Fruit fly (Drosophila melanogaster) whole organism, embryonic: ENCODE results near the gene CG13457.

Experiments used
- Atf3 ChIP-seq: fragments of 200-800 bp; sonication (Bioruptor generic); optimal IDR thresholded peaks from 3 replicates; lab custom pipeline; 2016; ENCODE audit warnings: missing biosample characterization, missing genetic modification characterization
- Awh ChIP-seq: fragments of 200-800 bp; sonication (Bioruptor generic); IDR thresholded peaks from 2 replicates; pipeline ENCODE4, ENCODE4 v1.3.6; 2022; ENCODE audit warnings: missing biosample characterization, missing genetic modification characterization
- CG11560 ChIP-seq: fragments of 200-800 bp; sonication (Bioruptor generic); IDR thresholded peaks from 3 replicates; pipeline ENCODE4 v1.3.6; 2022; ENCODE audit warnings: missing biosample characterization, missing genetic modification characterization
- CG14667 ChIP-seq: fragments of 200-800 bp; sonication (Bioruptor generic); IDR thresholded peaks from 2 replicates; pipeline ENCODE4 v1.3.6; 2022; ENCODE audit warnings: missing biosample characterization, missing genetic modification characterization
- CG16779 ChIP-seq: fragments of 200-800 bp; sonication (Bioruptor generic); IDR thresholded peaks from 2 replicates; pipeline ENCODE4 v1.3.6; 2022; ENCODE audit warnings: missing biosample characterization, missing genetic modification characterization
- CG17361 ChIP-seq: fragments of 200-800 bp; sonication (Bioruptor generic); IDR thresholded peaks from 3 replicates; pipeline ENCODE4 v1.3.6; 2022; ENCODE audit warnings: missing biosample characterization, missing genetic modification characterization
- CG18011 ChIP-seq: fragments of 200-800 bp; sonication (Bioruptor generic); optimal IDR thresholded peaks from 2 replicates; lab custom pipeline; 2017; ENCODE audit warnings: missing biosample characterization, missing genetic modification characterization, mild to moderate bottlenecking, moderate library complexity, missing genotype
- CG18476 ChIP-seq: fragments of 200-800 bp; sonication (Bioruptor generic); optimal IDR thresholded peaks from 2 replicates; lab custom pipeline; 2016; ENCODE audit warnings: missing biosample characterization, mild to moderate bottlenecking, missing genetic modification characterization
- CG31224 ChIP-seq: fragments of 200-800 bp; sonication (Bioruptor generic); IDR thresholded peaks from 2 replicates; pipeline ENCODE4 v1.3.6; 2022; ENCODE audit warnings: missing biosample characterization, missing genetic modification characterization
- CG3163 ChIP-seq: fragments of 200-800 bp; sonication (Bioruptor generic); optimal IDR thresholded peaks from 3 replicates; lab custom pipeline; 2016; ENCODE audit warnings: missing biosample characterization, missing genetic modification characterization
- CG33213 ChIP-seq: fragments of 200-800 bp; sonication (Bioruptor generic); optimal IDR thresholded peaks from 3 replicates; lab custom pipeline; 2016; ENCODE audit warnings: missing biosample characterization, missing genetic modification characterization
- CG34376 ChIP-seq: fragments of 200-800 bp; sonication (Bioruptor generic); optimal IDR thresholded peaks from 2 replicates; lab custom pipeline; 2018; ENCODE audit warnings: missing biosample characterization, mild to moderate bottlenecking, missing genetic modification characterization
- CG42726 ChIP-seq: fragments of 200-800 bp; sonication (Bioruptor generic); IDR thresholded peaks from 2 replicates; pipeline ENCODE4 v1.3.6; 2022; ENCODE audit warnings: missing biosample characterization, missing genetic modification characterization; ENCODE audit not compliant: partially characterized antibody
- CG4854 ChIP-seq: fragments of 200-800 bp; sonication (Bioruptor generic); optimal IDR thresholded peaks from 2 replicates; lab custom pipeline; 2016; ENCODE audit warnings: missing biosample characterization, missing genetic modification characterization, inconsistent platforms
- CG5245 ChIP-seq: fragments of 200-800 bp; sonication (Bioruptor generic); optimal IDR thresholded peaks from 3 replicates; lab custom pipeline; 2016; ENCODE audit warnings: missing biosample characterization, missing genetic modification characterization
- CG6689 ChIP-seq: fragments of 200-800 bp; sonication (Bioruptor generic); IDR thresholded peaks from 2 replicates; pipeline ENCODE4 v1.3.6; 2022; ENCODE audit warnings: missing biosample characterization, missing genetic modification characterization
- CG7786 ChIP-seq: fragments of 200-800 bp; sonication (Bioruptor generic); optimal IDR thresholded peaks from 2 replicates; lab custom pipeline; 2016; ENCODE audit warnings: missing biosample characterization, missing genetic modification characterization
- CG9932 ChIP-seq: fragments of 200-800 bp; sonication (Bioruptor generic); IDR thresholded peaks from 2 replicates; pipeline ENCODE4 v1.3.6; 2022; ENCODE audit warnings: missing biosample characterization, missing genetic modification characterization
- CHES-1-like ChIP-seq: fragments of 200-800 bp; sonication (Bioruptor generic); optimal IDR thresholded peaks from 2 replicates; lab custom pipeline; 2016; ENCODE audit warnings: missing biosample characterization, missing genetic modification characterization
- Chrac-16 ChIP-seq: fragments of 200-800 bp; sonication (Bioruptor generic); optimal IDR thresholded peaks from 3 replicates; lab custom pipeline; 2016; ENCODE audit warnings: missing biosample characterization, missing genetic modification characterization
- HHEX ChIP-seq: fragments of 200-800 bp; sonication (Bioruptor generic); optimal IDR thresholded peaks from 3 replicates; lab custom pipeline; 2017; ENCODE audit warnings: missing biosample characterization, mild to moderate bottlenecking, missing genetic modification characterization, missing genetic modification reagents
- MTF-1 ChIP-seq: fragments of 200-800 bp; sonication (Bioruptor generic); optimal IDR thresholded peaks from 2 replicates; lab custom pipeline; 2018; ENCODE audit warnings: missing biosample characterization, mild to moderate bottlenecking, missing genetic modification characterization, borderline replicate concordance
- Nf-YA ChIP-seq: fragments of 200-800 bp; sonication (Bioruptor generic); IDR thresholded peaks from 2 replicates; pipeline ENCODE4 v1.3.6; 2022; ENCODE audit warnings: missing biosample characterization, missing genetic modification characterization
- Sry-β ChIP-seq: fragments of 200-800 bp; sonication (Bioruptor generic); optimal IDR thresholded peaks from 2 replicates; lab custom pipeline; 2018; ENCODE audit warnings: missing biosample characterization, mild to moderate bottlenecking, missing genetic modification characterization, moderate library complexity
- Trl ChIP-seq, 3 experiments: fragments of >200 bp in 2 of 3; fragments of 200-800 bp in 1 of 3; sonication (Bioruptor generic) in 1 of 3; optimal IDR thresholded peaks; 2 replicates in 1 of 3; 3 replicates in 2 of 3; lab custom pipeline; 2016 to 2017; ENCODE audit warnings: missing biosample characterization in 1 of 3, missing genetic modification characterization in 1 of 3
- amos ChIP-seq: fragments of 200-800 bp; sonication (Bioruptor generic); IDR thresholded peaks from 2 replicates; pipeline ENCODE4 v1.3.6; 2022; ENCODE audit warnings: missing biosample characterization, missing genetic modification characterization; ENCODE audit not compliant: partially characterized antibody
- ara ChIP-seq: fragments of 200-800 bp; sonication (Bioruptor generic); IDR thresholded peaks from 2 replicates; pipeline ENCODE4 v1.3.6; 2022; ENCODE audit warnings: missing biosample characterization, missing genetic modification characterization
- cad ChIP-seq: fragments of >200 bp; optimal IDR thresholded peaks from 2 replicates; lab custom pipeline; 2017; ENCODE audit warnings: missing biosample characterization, missing genetic modification characterization
- ci ChIP-seq: fragments of 200-800 bp; sonication (Bioruptor generic); IDR thresholded peaks from 3 replicates; pipeline ENCODE4 v1.3.6; 2022; ENCODE audit warnings: missing biosample characterization, missing genetic modification characterization
- exex ChIP-seq: fragments of 200-800 bp; sonication (Bioruptor generic); optimal IDR thresholded peaks from 4 replicates; lab custom pipeline; 2018; ENCODE audit warnings: missing biosample characterization, mild to moderate bottlenecking, missing genetic modification characterization, moderate library complexity
- fu2 ChIP-seq: fragments of 200-800 bp; sonication (Bioruptor generic); optimal IDR thresholded peaks from 2 replicates; lab custom pipeline; 2016; ENCODE audit warnings: missing biosample characterization, missing genetic modification characterization
- gce ChIP-seq: fragments of 200-800 bp; sonication (Bioruptor generic); IDR thresholded peaks from 3 replicates; pipeline ENCODE4 v1.3.6; 2022; ENCODE audit warnings: missing biosample characterization, missing genetic modification characterization
- gt ChIP-seq: fragments of 200-800 bp; sonication (Bioruptor generic); IDR thresholded peaks from 2 replicates; pipeline ENCODE4 v1.3.6; 2022; ENCODE audit warnings: missing biosample characterization, missing genetic modification characterization
- insv ChIP-seq, 2 experiments: fragments of 200-800 bp; sonication (Bioruptor generic); optimal IDR thresholded peaks; 3 replicates each; lab custom pipeline; 2016 to 2018; ENCODE audit warnings: missing biosample characterization in 2 of 2, missing genetic modification characterization in 2 of 2
- kah ChIP-seq: fragments of 200-800 bp; sonication (Bioruptor generic); optimal IDR thresholded peaks from 2 replicates; lab custom pipeline; 2018; ENCODE audit warnings: missing biosample characterization, mild to moderate bottlenecking, missing genetic modification characterization
- lola ChIP-seq, 3 experiments: fragments of >200 bp in 2 of 3; fragments of 200-800 bp in 1 of 3; sonication (Bioruptor generic) in 1 of 3; optimal IDR thresholded peaks; 2 replicates each; lab custom pipeline; 2017 to 2019; ENCODE audit warnings: missing biosample characterization in 3 of 3, missing genetic modification characterization in 3 of 3, mild to moderate bottlenecking in 1 of 3, moderate library complexity in 1 of 3
- mam ChIP-seq: fragments of 200-800 bp; sonication (Bioruptor generic); optimal IDR thresholded peaks from 3 replicates; lab custom pipeline; 2016; ENCODE audit warnings: missing biosample characterization, missing genetic modification characterization
- nerfin-1 ChIP-seq: fragments of 200-800 bp; sonication (Bioruptor generic); optimal IDR thresholded peaks from 3 replicates; lab custom pipeline; 2019; ENCODE audit warnings: missing biosample characterization, mild to moderate bottlenecking, missing genetic modification characterization, moderate library complexity
- phol ChIP-seq: fragments of 200-800 bp; sonication (Bioruptor generic); optimal IDR thresholded peaks from 3 replicates; lab custom pipeline; 2018; ENCODE audit warnings: missing biosample characterization, mild to moderate bottlenecking, missing genetic modification characterization, moderate library complexity
- row ChIP-seq: fragments of 200-800 bp; sonication (Bioruptor generic); IDR thresholded peaks from 3 replicates; pipeline ENCODE4 v1.3.6; 2022; ENCODE audit warnings: missing biosample characterization, missing genetic modification characterization
- schlank ChIP-seq: fragments of 200-800 bp; sonication (Bioruptor generic); optimal IDR thresholded peaks from 2 replicates; lab custom pipeline; 2018; ENCODE audit warnings: missing biosample characterization, mild to moderate bottlenecking, missing genetic modification characterization
- scrt ChIP-seq: fragments of 200-800 bp; sonication (Bioruptor generic); optimal IDR thresholded peaks from 2 replicates; lab custom pipeline; 2018; ENCODE audit warnings: missing biosample characterization, mild to moderate bottlenecking, missing genetic modification characterization, moderate library complexity
- sisA ChIP-seq: fragments of 200-800 bp; sonication (Bioruptor generic); IDR thresholded peaks from 2 replicates; pipeline ENCODE4 v1.3.6; 2022; ENCODE audit warnings: missing biosample characterization, missing genetic modification characterization
- tgo ChIP-seq: fragments of 200-800 bp; sonication (Bioruptor generic); IDR thresholded peaks from 3 replicates; pipeline ENCODE4 v1.3.6; 2022; ENCODE audit warnings: missing biosample characterization, missing genetic modification characterization
- trem ChIP-seq: fragments of 200-800 bp; optimal IDR thresholded peaks from 3 replicates; lab custom pipeline; 2019; ENCODE audit warnings: missing biosample characterization, mild to moderate bottlenecking, missing genetic modification characterization, moderate library complexity
- usp ChIP-seq: fragments of >200 bp; optimal IDR thresholded peaks from 2 replicates; lab custom pipeline; 2017; ENCODE audit warnings: missing biosample characterization, missing genetic modification characterization
- zfh1 ChIP-seq: fragments of 200-800 bp; sonication (Bioruptor generic); IDR thresholded peaks from 3 replicates; pipeline ENCODE4 v1.3.6; 2022; ENCODE audit warnings: missing biosample characterization, missing genetic modification characterization
- zfh2 ChIP-seq: fragments of 200-800 bp; sonication (Bioruptor generic); optimal IDR thresholded peaks from 2 replicates; lab custom pipeline; 2016; ENCODE audit warnings: missing biosample characterization, missing genetic modification characterization

Gene CG13457

dm6 chr3L:15141118-15142003 lies 10.2 kb upstream of the CG13457 start (continued):
- peak; percentile 24 for TF ChIP-seq Chrac-16 (GFP tag; lab: Kevin White, UChicago)
- TF ChIP-seq scrt = peak; percentile 51
- TF ChIP-seq exex (tag; lab: Kevin White, UChicago) = no peak
- TF ChIP-seq sisA (GFP tag; lab: Robert Waterston, UW) = no peak; the same call in none of the 2 replicates
- no peak for TF ChIP-seq CG34376
- TF ChIP-seq trem = peak; percentile 5
- TF ChIP-seq kah = peak; percentile 0
- no peak for TF ChIP-seq Awh
- 0 out of 3 replicates have a peak, but pooled peaks have one; percentile 23 for TF ChIP-seq tgo (GFP tag; lab: Robert Waterston, UW)
- no peak for TF ChIP-seq Nf-YA (GFP tag; lab: Robert Waterston, UW)
- 0 out of 3 replicates have a peak, but pooled peaks have one; percentile 24 for TF ChIP-seq gce (GFP tag; lab: Robert Waterston, UW)
- no peak for TF ChIP-seq nerfin-1 (tag; lab: Kevin White, UChicago)
- TF ChIP-seq mam (GFP tag; lab: Kevin White, UChicago) = peak; percentile 9
- no peak for TF ChIP-seq CG33213 (GFP tag; lab: Kevin White, UChicago)
- TF ChIP-seq ci (GFP tag; lab: Robert Waterston, UW) = peak; percentile 22; the same call in 2 of the 3 replicates
- peak; percentile 96 for TF ChIP-seq Sry-β (GFP tag; lab: Kevin White, UChicago)
- TF ChIP-seq CG4854 (GFP tag; lab: Kevin White, UChicago) = no peak
- peak; percentile 50; the same call in 2 of the 3 replicates for TF ChIP-seq CG17361 (GFP tag; lab: Robert Waterston, UW)
- no peak for TF ChIP-seq schlank
- TF ChIP-seq Atf3 = no peak
- TF ChIP-seq insv (GFP tag; optimal IDR thresholded peaks at IDR 0.05; lab: Kevin White, UChicago) = peak in 1 of 2 experiments; percentile 80
- no peak for TF ChIP-seq CG3163 (GFP tag; lab: Kevin White, UChicago)
- peak; percentile 4; the same call in 1 of the 2 replicates for TF ChIP-seq amos
- no peak for TF ChIP-seq zfh2 (GFP tag; lab: Kevin White, UChicago)
- peak in 1 of 3 experiments; percentile 39 for TF ChIP-seq lola (GFP tag; optimal IDR thresholded peaks at IDR 0.05; lab: Kevin White, UChicago)
- TF ChIP-seq ara (GFP tag; lab: Robert Waterston, UW) = no peak
- TF ChIP-seq usp = peak; percentile 3
- TF ChIP-seq CG18011 (GFP tag; lab: Kevin White, UChicago) = no peak
- TF ChIP-seq CG7786 (GFP tag; lab: Kevin White, UChicago) = no peak
- TF ChIP-seq CG5245 = no peak
- TF ChIP-seq CHES-1-like (GFP tag; lab: Kevin White, UChicago) = peak; percentile 27

DNA sequence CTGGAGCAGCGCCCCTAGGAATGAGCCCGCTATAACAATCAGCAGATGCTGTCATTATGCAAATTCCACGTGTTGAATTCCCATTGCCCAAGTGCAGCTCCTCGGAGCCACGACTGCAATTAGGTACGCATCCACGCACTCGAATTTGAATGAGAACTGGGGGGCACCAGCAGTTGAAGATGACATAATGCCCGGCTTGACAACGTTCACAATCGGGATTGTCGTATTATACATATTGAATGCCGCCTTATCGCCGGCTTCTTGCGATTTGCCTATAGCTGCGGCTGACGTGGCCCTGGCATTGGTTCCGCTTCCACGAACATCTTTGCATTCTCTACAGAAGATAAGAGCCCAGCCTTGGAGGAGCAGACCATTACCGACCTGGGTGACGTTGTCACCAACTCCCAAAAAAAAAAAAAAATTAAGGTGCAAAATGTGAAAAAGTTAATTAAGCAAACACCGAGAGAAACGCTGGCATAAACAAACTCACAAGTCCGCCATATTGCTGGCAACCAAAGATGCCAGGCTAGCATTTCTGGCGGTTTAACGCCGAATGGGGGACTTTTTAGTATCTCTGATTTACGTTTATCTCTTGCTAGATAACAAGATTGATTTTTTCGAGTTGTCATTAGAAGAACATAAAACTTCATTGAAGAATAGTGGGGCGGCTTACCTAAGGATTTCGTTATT lies 9.2 kb upstream of the CG13457 start:
- TF ChIP-seq phol (tag; lab: Kevin White, UChicago) = peak; percentile 74
- TF ChIP-seq HHEX (GFP tag; lab: Kevin White, UChicago) = no peak
- TF ChIP-seq row = peak; percentile 31
- peak; percentile 39; the same call in 1 of the 2 replicates for TF ChIP-seq CG42726 (GFP tag; lab: Robert Waterston, UW)
- TF ChIP-seq CG9932 (GFP tag; lab: Robert Waterston, UW) = peak; percentile 46; the same call in 1 of the 2 replicates
- no peak for TF ChIP-seq gt (GFP tag; lab: Robert Waterston, UW)
- peak; percentile 25 for TF ChIP-seq cad
- TF ChIP-seq Trl (optimal IDR thresholded peaks at IDR 0.05; lab: Kevin White, UChicago) = no peak
- TF ChIP-seq Trl (GFP tag; optimal IDR thresholded peaks at IDR 0.05; lab: Kevin White, UChicago) = no peak
- no peak for TF ChIP-seq fu2
- no peak for TF ChIP-seq zfh1
- TF ChIP-seq CG31224 (GFP tag; lab: Robert Waterston, UW) = no peak
- TF ChIP-seq CG16779 (GFP tag; lab: Robert Waterston, UW) = no peak
- no peak for TF ChIP-seq MTF-1
- no peak for TF ChIP-seq CG6689 (GFP tag; lab: Robert Waterston, UW)
- TF ChIP-seq CG11560 (tag; lab: Robert Waterston, UW) = peak; percentile 47; the same call in 1 of the 3 replicates
- no peak for TF ChIP-seq CG18476 (GFP tag; lab: Kevin White, UChicago)
- TF ChIP-seq CG14667 (GFP tag; lab: Robert Waterston, UW) = no peak
- no peak for TF ChIP-seq Sry-β (GFP tag; lab: Kevin White, UChicago)
